Fruit fly (Drosophila melanogaster): ENCODE results near the gene CG6999.

- TF ChIP-seq psq (GFP tag; optimal IDR thresholded peaks at IDR 0.05) (no peak), OdsH (GFP tag; optimal IDR thresholded peaks at IDR 0.05) (no peak), dmrt93B (GFP tag; optimal IDR thresholded peaks at IDR 0.05) (no peak), Dfd (GFP tag; optimal IDR thresholded peaks at IDR 0.05) (no peak), brk (GFP tag; optimal IDR thresholded peaks at IDR 0.05) (no peak), br (GFP tag; optimal IDR thresholded peaks at IDR 0.05) (no peak), N (GFP tag; optimal IDR thresholded peaks at IDR 0.05) (no peak), Mio (GFP tag; optimal IDR thresholded peaks at IDR 0.05) (no peak)
Observed at dm6 chrX:9127264-9128011, 39.3 kb downstream of the CG6999 start.

All from whole organism, wandering third instar larva.